Fruit fly (Drosophila melanogaster): ENCODE measurements around the gene CG32579.
A peak's percentile ranks its signal among the peaks of the same experiment; 100 is the strongest.

The CG32579 gene

DNA sequence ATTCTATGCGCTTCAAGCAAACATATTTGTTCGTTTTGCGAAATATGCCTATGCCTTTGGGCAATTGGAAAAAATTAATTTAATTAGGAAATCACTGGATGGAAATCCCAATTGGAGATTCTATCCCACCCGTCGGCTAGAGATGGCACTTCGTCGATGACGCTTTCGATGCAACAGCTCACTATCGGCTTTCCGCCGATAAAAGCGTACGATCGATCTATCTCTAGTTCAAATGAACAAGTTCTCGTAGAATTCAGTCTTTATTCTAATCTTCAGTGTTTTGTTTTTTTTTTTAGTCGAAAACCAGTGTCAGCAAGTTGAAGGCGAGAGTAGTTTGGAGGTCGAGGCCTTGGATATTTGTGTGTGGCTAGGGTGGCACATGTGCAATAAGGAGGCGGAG is at the start of gene CG32579, which contains the start of gene CG9917:
CG32579 (plus strand) TSS at position 224 of the 400 bp plus-strand sequence.
CG9917 (minus strand) TSS at position 169 of the 400 bp plus-strand sequence.
- TF ChIP-seq CG10631 (GFP tag; optimal IDR thresholded peaks at IDR 0.05): no peak
- TF ChIP-seq CG6792 (GFP tag; optimal IDR thresholded peaks at IDR 0.05): no peak
- TF ChIP-seq Lpt (GFP tag; optimal IDR thresholded peaks at IDR 0.05): no peak
- no peak for TF ChIP-seq cyc (GFP tag; optimal IDR thresholded peaks at IDR 0.05)
- no peak for TF ChIP-seq fd85E (GFP tag; optimal IDR thresholded peaks at IDR 0.05)
- no peak for TF ChIP-seq dac (GFP tag; optimal IDR thresholded peaks at IDR 0.05)
- TF ChIP-seq Ets96B (tag; optimal IDR thresholded peaks at IDR 0.05): no peak
- no peak for TF ChIP-seq CG8119 (GFP tag; IDR thresholded peaks at IDR 0.05)
- no peak for TF ChIP-seq CG11762 (GFP tag; optimal IDR thresholded peaks at IDR 0.05; ENCODE audit: insufficient read depth)
- no peak for TF ChIP-seq Hr4 (GFP tag; optimal IDR thresholded peaks at IDR 0.05)
- TF ChIP-seq CG1621 (tag; optimal IDR thresholded peaks at IDR 0.05): peak; percentile 32
- peak; percentile 48 for TF ChIP-seq Sox14 (GFP tag; optimal IDR thresholded peaks at IDR 0.05)
- TF ChIP-seq topi (GFP tag; optimal IDR thresholded peaks at IDR 0.05): no peak
- no peak for TF ChIP-seq dsx (GFP tag; optimal IDR thresholded peaks at IDR 0.05; ENCODE audit: poor library complexity, severe bottlenecking)

DNA sequence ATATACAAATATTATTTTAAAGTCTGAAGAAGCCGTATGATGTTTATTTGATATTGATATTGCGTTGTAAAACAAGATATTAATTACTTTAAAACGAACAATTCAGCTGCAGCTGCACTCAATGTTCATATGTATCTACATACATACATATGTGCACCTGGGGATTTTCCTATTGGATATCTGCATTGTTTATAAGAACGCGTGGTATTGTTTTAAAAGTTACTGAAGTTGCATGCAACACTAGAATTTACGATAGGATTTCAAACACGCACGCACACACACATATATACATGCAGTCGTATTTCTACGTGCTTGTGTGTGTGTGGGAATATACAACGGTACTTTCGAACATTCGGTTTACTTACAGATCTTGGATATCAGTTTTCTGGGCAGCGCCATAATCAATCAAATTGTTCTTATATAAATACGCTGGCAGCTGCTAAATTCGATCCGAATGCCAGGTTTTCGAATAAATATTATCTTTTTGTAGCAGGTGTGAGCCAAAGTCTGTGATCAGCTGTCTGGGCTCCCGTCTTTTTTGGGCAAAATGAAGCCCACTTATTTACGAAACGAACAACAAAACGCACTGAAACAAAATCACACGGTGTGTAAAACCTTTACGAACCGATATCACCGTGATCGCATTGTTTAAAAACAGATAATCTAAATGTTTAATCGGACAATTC is 47.8 kb upstream of the CG32579 start:
- TF ChIP-seq Sox102F (GFP tag; optimal IDR thresholded peaks at IDR 0.05) (no peak), Eip78C (GFP tag) (peak; percentile 11), topi (GFP tag; optimal IDR thresholded peaks at IDR 0.05) (no peak)

DNA sequence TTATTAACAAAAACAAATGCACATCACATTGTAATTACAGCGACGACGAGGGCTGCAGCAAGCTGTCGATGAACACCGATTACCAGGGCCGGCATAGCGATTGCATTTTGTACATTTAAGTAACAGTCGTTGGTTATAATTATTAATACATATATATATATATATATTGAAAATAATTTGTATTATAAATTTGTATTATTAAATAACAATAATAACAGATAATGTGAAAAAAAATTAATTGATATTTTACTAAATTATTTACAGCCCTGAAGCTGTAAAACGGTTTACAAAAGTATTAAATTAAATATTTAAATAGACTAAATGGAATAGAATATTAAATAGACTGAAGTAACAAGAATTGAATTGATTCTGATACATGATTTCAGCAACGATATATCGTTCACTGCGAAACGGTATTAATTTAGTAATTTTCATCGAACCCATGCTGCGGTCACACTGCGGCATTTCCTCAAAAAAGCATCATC is 47.2 kb upstream of the CG32579 start, which contains the start of the genes kat80 and Prosalpha4:
kat80 (minus strand) TSS at position 327 of the 485 bp plus-strand sequence.
Prosalpha4 (plus strand) TSS at position 417 of the 485 bp plus-strand sequence.
- TF ChIP-seq salr (GFP tag; optimal IDR thresholded peaks at IDR 0.05) (no peak), CG11902 (GFP tag; optimal IDR thresholded peaks at IDR 0.05) (no peak), topi (GFP tag; optimal IDR thresholded peaks at IDR 0.05) (no peak), CG1621 (tag; optimal IDR thresholded peaks at IDR 0.05) (no peak), Lpt (GFP tag; optimal IDR thresholded peaks at IDR 0.05) (no peak), CG15336 (GFP tag; IDR thresholded peaks at IDR 0.05) (no peak), esn (GFP tag; optimal IDR thresholded peaks at IDR 0.05) (peak; percentile 19), CG6163 (GFP tag; IDR thresholded peaks at IDR 0.05) (no peak), CG4318 (GFP tag; optimal IDR thresholded peaks at IDR 0.05) (no peak), CG8632 (GFP tag; optimal IDR thresholded peaks at IDR 0.05) (peak; percentile 13), spab (GFP tag; optimal IDR thresholded peaks at IDR 0.05) (no peak), pdm3 (GFP tag; optimal IDR thresholded peaks at IDR 0.05) (no peak), svp (GFP tag) (peak; percentile 45), Eip93F (GFP tag; optimal IDR thresholded peaks at IDR 0.05) (no peak), net (GFP tag; optimal IDR thresholded peaks at IDR 0.05) (no peak), CG6808 (GFP tag; optimal IDR thresholded peaks at IDR 0.05) (no peak), CG11762 (GFP tag; optimal IDR thresholded peaks at IDR 0.05; ENCODE audit: insufficient read depth) (no peak), CG11294 (GFP tag; IDR thresholded peaks at IDR 0.05) (no peak), CG9139 (GFP tag; optimal IDR thresholded peaks at IDR 0.05) (no peak), achi (GFP tag; optimal IDR thresholded peaks at IDR 0.05) (peak; percentile 40), CG6854 (GFP tag; optimal IDR thresholded peaks at IDR 0.05) (no peak), fkh (GFP tag; optimal IDR thresholded peaks at IDR 0.05) (no peak), CG10669 (GFP tag; optimal IDR thresholded peaks at IDR 0.05) (peak; percentile 12), fd85E (GFP tag; optimal IDR thresholded peaks at IDR 0.05) (no peak), dsx (GFP tag; optimal IDR thresholded peaks at IDR 0.05; ENCODE audit: poor library complexity, severe bottlenecking) (peak; percentile 69), CG34406 (GFP tag; optimal IDR thresholded peaks at IDR 0.05) (peak; percentile 43), ss (GFP tag; optimal IDR thresholded peaks at IDR 0.05) (peak in 1 of 2 experiments; percentile 0), CG6792 (GFP tag; optimal IDR thresholded peaks at IDR 0.05) (peak; percentile 22), Ets21C (GFP tag; optimal IDR thresholded peaks at IDR 0.05) (no peak), CG10631 (GFP tag; optimal IDR thresholded peaks at IDR 0.05) (no peak), lz (GFP tag; optimal IDR thresholded peaks at IDR 0.05) (no peak), Ets96B (tag; optimal IDR thresholded peaks at IDR 0.05) (no peak), CG7368 (GFP tag; optimal IDR thresholded peaks at IDR 0.05) (peak; percentile 0), CG8119 (GFP tag; IDR thresholded peaks at IDR 0.05) (no peak), Eip78C (GFP tag) (no peak), Sox102F (GFP tag; optimal IDR thresholded peaks at IDR 0.05) (no peak), Hr39 (GFP tag; optimal IDR thresholded peaks at IDR 0.05) (no peak), Smox (GFP tag; optimal IDR thresholded peaks at IDR 0.05) (no peak), Sox14 (GFP tag; optimal IDR thresholded peaks at IDR 0.05) (no peak), CG16779 (tag; optimal IDR thresholded peaks at IDR 0.05) (no peak), Eip75B (GFP tag; optimal IDR thresholded peaks at IDR 0.05) (peak; percentile 50)

Measured in whole organism, prepupa.